Worm (Caenorhabditis elegans): ENCODE data around the gene Y110A2AL.7.

Gene Y110A2AL.7

ce11 chrII:2815017-2815416 is 28.0 kb downstream of the Y110A2AL.7 start:
- no peak for TF ChIP-seq ceh-44 (GFP tag; IDR thresholded peaks at IDR 0.05)
- no peak for TF ChIP-seq hmg-1.1 (GFP tag; IDR thresholded peaks at IDR 0.05)
- TF ChIP-seq daf-12 (tag; optimal IDR thresholded peaks at IDR 0.05), result no peak
- no peak for TF ChIP-seq saeg-2 (GFP tag; IDR thresholded peaks at IDR 0.05)
- TF ChIP-seq ama-1 (optimal IDR thresholded peaks at IDR 0.05), result no peak
- TF ChIP-seq lin-15B (tag; optimal IDR thresholded peaks at IDR 0.05), result no peak
- TF ChIP-seq F10B5.3 (tag; optimal IDR thresholded peaks at IDR 0.05), result no peak
- no peak for TF ChIP-seq aha-1 (tag)
- TF ChIP-seq ceh-62 (tag; optimal IDR thresholded peaks at IDR 0.05), result no peak

- 0 out of 2 replicates have a peak, but pooled peaks have one; percentile 23 for TF ChIP-seq hmg-1.1 (GFP tag; IDR thresholded peaks at IDR 0.05)
- TF ChIP-seq ces-1 (GFP tag; optimal IDR thresholded peaks at IDR 0.05), result no peak
- TF ChIP-seq Y5F2A.4 (GFP tag; optimal IDR thresholded peaks at IDR 0.05), result no peak
- TF ChIP-seq aha-1 (tag), result peak; percentile 95
- TF ChIP-seq R02D3.7 (tag; optimal IDR thresholded peaks at IDR 0.05), result no peak
- TF ChIP-seq lin-13 (GFP tag; optimal IDR thresholded peaks at IDR 0.05), result no peak
- no peak for TF ChIP-seq ztf-7 (tag; optimal IDR thresholded peaks at IDR 0.05)
- TF ChIP-seq nhr-11 (tag; optimal IDR thresholded peaks at IDR 0.05), result peak; percentile 38
- TF ChIP-seq dve-1 (tag; optimal IDR thresholded peaks at IDR 0.05; ENCODE audit: insufficient read depth), result peak; percentile 26
- no peak for TF ChIP-seq ceh-28 (tag; optimal IDR thresholded peaks at IDR 0.05)
- peak; percentile 35 for TF ChIP-seq nhr-28 (tag; optimal IDR thresholded peaks at IDR 0.05)
- TF ChIP-seq zip-11 (GFP tag; IDR thresholded peaks at IDR 0.05), result no peak
- peak; percentile 75 for TF ChIP-seq hlh-30 (tag; optimal IDR thresholded peaks at IDR 0.05; ENCODE audit: insufficient read depth)
These were observed 35.2 kb downstream of the Y110A2AL.7 start, which contains the start of gene K12H6.12 for ce11 chrII:2807674-2808206. Gene K12H6.12 (plus strand): TSS chrII:2808156.

ce11 chrII:2805566-2805965 is 37.4 kb downstream of the Y110A2AL.7 start:
- no peak for TF ChIP-seq dmd-9 (GFP tag; IDR thresholded peaks at IDR 0.05)
- TF ChIP-seq nhr-28 (tag; optimal IDR thresholded peaks at IDR 0.05), result peak; percentile 12

ce11 chrII:2804949-2805348 is 38.0 kb downstream of the Y110A2AL.7 start:
- TF ChIP-seq tra-1 (GFP tag; IDR thresholded peaks at IDR 0.05) (peak; percentile 64; the same call in 1 of the 2 replicates), hlh-30 (tag; optimal IDR thresholded peaks at IDR 0.05; ENCODE audit: insufficient read depth) (peak; percentile 80), nhr-28 (tag; optimal IDR thresholded peaks at IDR 0.05) (peak; percentile 32), php-3 (GFP tag; IDR thresholded peaks at IDR 0.05) (0 out of 2 replicates have a peak, but pooled peaks have one; percentile 15), dmd-6 (GFP tag; IDR thresholded peaks at IDR 0.05) (peak; percentile 85), set-16 (GFP tag; IDR thresholded peaks at IDR 0.05) (peak; percentile 26; the same call in 1 of the 2 replicates), pha-4 (GFP tag; IDR thresholded peaks at IDR 0.05) (0 out of 2 replicates have a peak, but pooled peaks have one; percentile 52), pha-4 (tag; optimal IDR thresholded peaks at IDR 0.05) (no peak), jun-1 (tag; optimal IDR thresholded peaks at IDR 0.05) (no peak), dpl-1 (GFP tag; optimal IDR thresholded peaks at IDR 0.05) (no peak), lin-1 (GFP tag; IDR thresholded peaks at IDR 0.05) (0 out of 2 replicates have a peak, but pooled peaks have one; percentile 22), dmd-8 (GFP tag; IDR thresholded peaks at IDR 0.05) (no peak), nhr-48 (tag; optimal IDR thresholded peaks at IDR 0.05) (peak; percentile 75), hlh-11 (tag; optimal IDR thresholded peaks at IDR 0.05) (peak; percentile 37), dve-1 (tag; optimal IDR thresholded peaks at IDR 0.05; ENCODE audit: insufficient read depth) (peak; percentile 79), madf-5 (GFP tag; IDR thresholded peaks at IDR 0.05) (no peak)

DNA sequence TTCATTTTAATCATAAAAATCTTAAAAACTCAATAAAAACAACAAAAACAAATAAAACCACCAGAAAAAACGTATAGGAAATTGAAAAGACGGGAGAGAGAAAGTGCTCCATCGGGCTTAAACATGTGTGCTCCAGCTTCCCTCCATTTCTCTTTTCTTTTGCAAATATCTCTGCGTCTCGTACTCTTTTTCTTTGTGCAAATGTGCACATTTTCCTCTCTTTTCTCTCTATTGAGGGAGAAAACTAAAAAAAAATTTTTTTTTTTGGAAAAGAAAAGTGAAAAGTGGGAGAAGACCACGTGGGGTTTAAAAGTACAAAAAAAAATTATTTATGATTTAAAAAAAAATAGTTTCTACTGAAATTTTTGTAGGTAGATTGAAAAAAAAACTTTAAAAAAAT is 38.7 kb downstream of the Y110A2AL.7 start:
- peak; percentile 19 for TF ChIP-seq nhr-6 (tag; optimal IDR thresholded peaks at IDR 0.05)
- TF ChIP-seq fkh-10 (GFP tag; optimal IDR thresholded peaks at IDR 0.05), result peak; percentile 1
- TF ChIP-seq ceh-28 (tag; optimal IDR thresholded peaks at IDR 0.05), result no peak
- peak; percentile 20 for TF ChIP-seq aha-1 (tag)
- peak in 1 of 2 experiments; percentile 52 for TF ChIP-seq lsy-2 (tag; optimal IDR thresholded peaks at IDR 0.05)
- TF ChIP-seq pha-4 (GFP tag; IDR thresholded peaks at IDR 0.05), result 0 out of 2 replicates have a peak, but pooled peaks have one; percentile 20
- no peak for TF ChIP-seq pha-4 (tag; optimal IDR thresholded peaks at IDR 0.05)
- peak; percentile 26 for TF ChIP-seq hlh-30 (tag; optimal IDR thresholded peaks at IDR 0.05; ENCODE audit: insufficient read depth)
- TF ChIP-seq ceh-20 (GFP tag; IDR thresholded peaks at IDR 0.05), result no peak
- TF ChIP-seq dmd-6 (GFP tag; IDR thresholded peaks at IDR 0.05), result peak; percentile 48
- TF ChIP-seq mdl-1 (tag; optimal IDR thresholded peaks at IDR 0.05), result peak in 1 of 2 experiments; percentile 65
- TF ChIP-seq egl-43 (GFP tag; IDR thresholded peaks at IDR 0.05), result no peak
- TF ChIP-seq hlh-11 (tag; optimal IDR thresholded peaks at IDR 0.05), result peak; percentile 43
- peak; percentile 52 for TF ChIP-seq mep-1 (tag; optimal IDR thresholded peaks at IDR 0.05)
- peak; percentile 0 for TF ChIP-seq mes-2 (tag; optimal IDR thresholded peaks at IDR 0.05; ENCODE audit: poor library complexity, severe bottlenecking)
- no peak for TF ChIP-seq pqm-1 (tag; optimal IDR thresholded peaks at IDR 0.05)
